Fruit fly (Drosophila melanogaster) whole organism, embryonic: ENCODE results near the gene anox.

ENCODE experiments used
- Antp ChIP-seq: fragments of 200-800 bp; sonication (Bioruptor generic); optimal IDR thresholded peaks from 3 replicates; lab custom pipeline; 2016; ENCODE audit warnings: missing biosample characterization, missing genetic modification characterization
- Atf3 ChIP-seq: fragments of 200-800 bp; sonication (Bioruptor generic); optimal IDR thresholded peaks from 3 replicates; lab custom pipeline; 2016; ENCODE audit warnings: missing biosample characterization, missing genetic modification characterization
- Bgb ChIP-seq: fragments of 200-800 bp; sonication (Bioruptor generic); IDR thresholded peaks from 2 replicates; pipeline ENCODE4 v1.3.6; 2022; ENCODE audit warnings: missing biosample characterization, missing genetic modification characterization; ENCODE audit not compliant: partially characterized antibody
- CG10979 ChIP-seq: fragments of 200-800 bp; sonication (Bioruptor generic); optimal IDR thresholded peaks from 2 replicates; lab custom pipeline; 2018; ENCODE audit warnings: missing biosample characterization, mild to moderate bottlenecking, missing genetic modification characterization, moderate library complexity
- CG12299 ChIP-seq: fragments of 200-800 bp; sonication (Bioruptor generic); optimal IDR thresholded peaks from 2 replicates; lab custom pipeline; 2018; ENCODE audit warnings: missing biosample characterization, mild to moderate bottlenecking, missing genetic modification characterization
- CG12659 ChIP-seq: fragments of 200-800 bp; sonication (Bioruptor generic); optimal IDR thresholded peaks from 3 replicates; lab custom pipeline; 2017; ENCODE audit warnings: mild to moderate bottlenecking, missing biosample characterization, missing genetic modification reagents, missing genetic modification characterization
- CG16779 ChIP-seq: fragments of 200-800 bp; sonication (Bioruptor generic); IDR thresholded peaks from 2 replicates; pipeline ENCODE4 v1.3.6; 2022; ENCODE audit warnings: missing biosample characterization, missing genetic modification characterization
- CG17385 ChIP-seq: fragments of 200-800 bp; sonication (Bioruptor generic); optimal IDR thresholded peaks from 3 replicates; lab custom pipeline; 2018; ENCODE audit warnings: missing biosample characterization, mild to moderate bottlenecking, missing genetic modification characterization
- CG17802 ChIP-seq: fragments of 200-800 bp; sonication (Bioruptor generic); optimal IDR thresholded peaks from 2 replicates; lab custom pipeline; 2018; ENCODE audit warnings: missing biosample characterization, mild to moderate bottlenecking, missing genetic modification characterization, moderate library complexity
- CG2116 ChIP-seq: fragments of 200-800 bp; sonication (Bioruptor generic); optimal IDR thresholded peaks from 3 replicates; lab custom pipeline; 2018; ENCODE audit warnings: missing biosample characterization, mild to moderate bottlenecking, missing genetic modification characterization
- CG31441 ChIP-seq: fragments of 200-800 bp; sonication (Bioruptor generic); IDR thresholded peaks from 2 replicates; pipeline ENCODE4 v1.3.6; 2022; ENCODE audit warnings: missing biosample characterization, missing genetic modification characterization
- CG3847 ChIP-seq: fragments of 200-800 bp; sonication (Bioruptor generic); IDR thresholded peaks from 2 replicates; pipeline ENCODE4 v1.3.6; 2022; ENCODE audit warnings: missing biosample characterization, missing genetic modification characterization
- CG4404 ChIP-seq: fragments of 200-800 bp; sonication (Bioruptor generic); IDR thresholded peaks from 2 replicates; pipeline ENCODE4 v1.3.6; 2022; ENCODE audit warnings: missing biosample characterization, missing genetic modification characterization
- CG4820 ChIP-seq: fragments of 200-800 bp; sonication (Bioruptor generic); optimal IDR thresholded peaks from 3 replicates; lab custom pipeline; 2016; ENCODE audit warnings: missing biosample characterization, missing genetic modification characterization
- CG7963 ChIP-seq: fragments of 200-800 bp; sonication (Bioruptor generic); IDR thresholded peaks from 3 replicates; pipeline ENCODE4 v1.3.6; 2022; ENCODE audit warnings: missing biosample characterization, missing genetic modification characterization; ENCODE audit not compliant: partially characterized antibody
- CG8388 ChIP-seq: fragments of 200-800 bp; sonication (Bioruptor generic); optimal IDR thresholded peaks from 2 replicates; lab custom pipeline; 2019; ENCODE audit warnings: missing biosample characterization, mild to moderate bottlenecking, missing genetic modification characterization, moderate library complexity
- ERR ChIP-seq: fragments of 200-800 bp; sonication (Bioruptor generic); optimal IDR thresholded peaks from 2 replicates; lab custom pipeline; 2016; ENCODE audit warnings: missing biosample characterization, missing genetic modification characterization
- Fer2 ChIP-seq: fragments of 200-800 bp; sonication (Bioruptor generic); optimal IDR thresholded peaks from 2 replicates; lab custom pipeline; 2018; ENCODE audit warnings: missing biosample characterization, mild to moderate bottlenecking, missing genetic modification characterization, moderate library complexity
- Fer3 ChIP-seq: fragments of 200-800 bp; sonication (Bioruptor generic); optimal IDR thresholded peaks from 2 replicates; lab custom pipeline; 2018; ENCODE audit warnings: missing biosample characterization, mild to moderate bottlenecking, missing genetic modification characterization, moderate library complexity
- NC2α ChIP-seq: fragments of 200-800 bp; sonication (Bioruptor generic); optimal IDR thresholded peaks from 2 replicates; lab custom pipeline; 2016; ENCODE audit warnings: missing biosample characterization, missing genetic modification characterization
- Sin3A ChIP-seq: fragments of >200 bp; optimal IDR thresholded peaks from 2 replicates; lab custom pipeline; 2018
- Six4 ChIP-seq: fragments of 200-800 bp; sonication (Bioruptor generic); optimal IDR thresholded peaks from 2 replicates; lab custom pipeline; 2016; ENCODE audit warnings: missing biosample characterization, missing genetic modification characterization
- TFAM ChIP-seq: fragments of 200-800 bp; sonication (Bioruptor generic); optimal IDR thresholded peaks from 2 replicates; lab custom pipeline; 2017; ENCODE audit warnings: missing biosample characterization, missing genetic modification characterization, inconsistent platforms
- Vsx1 ChIP-seq: fragments of 200-800 bp; sonication (Bioruptor generic); optimal IDR thresholded peaks from 2 replicates; lab custom pipeline; 2017; ENCODE audit warnings: missing biosample characterization, mild to moderate bottlenecking, missing genetic modification characterization, missing genetic modification reagents
- abd-A ChIP-seq: fragments of 200-800 bp; sonication (Bioruptor generic); optimal IDR thresholded peaks from 3 replicates; lab custom pipeline; 2019; ENCODE audit warnings: missing biosample characterization, mild to moderate bottlenecking, missing genetic modification characterization, moderate library complexity
- aop ChIP-seq: fragments of 200-800 bp; sonication (Bioruptor generic); IDR thresholded peaks from 2 replicates; pipeline ENCODE4 v1.3.6; 2022; ENCODE audit warnings: missing biosample characterization, missing genetic modification characterization
- bigmax ChIP-seq: fragments of 200-800 bp; sonication (Bioruptor generic); optimal IDR thresholded peaks from 2 replicates; lab custom pipeline; 2018; ENCODE audit warnings: missing biosample characterization, mild to moderate bottlenecking, missing genetic modification characterization
- bowl ChIP-seq: fragments of 200-800 bp; sonication (Bioruptor generic); IDR thresholded peaks from 2 replicates; pipeline ENCODE4 v1.3.6; 2022; ENCODE audit warnings: missing biosample characterization, missing genetic modification characterization
- caup ChIP-seq: fragments of 200-800 bp; sonication (Bioruptor generic); optimal IDR thresholded peaks from 3 replicates; lab custom pipeline; 2017; ENCODE audit warnings: missing biosample characterization, mild to moderate bottlenecking, missing genetic modification characterization, moderate library complexity; ENCODE audit not compliant: severe bottlenecking
- fd102C ChIP-seq: fragments of 200-800 bp; sonication (Bioruptor generic); optimal IDR thresholded peaks from 2 replicates; lab custom pipeline; 2018; ENCODE audit warnings: missing biosample characterization, mild to moderate bottlenecking, missing genetic modification characterization, moderate library complexity
- ftz-f1 ChIP-seq: fragments of 200-800 bp; sonication (Bioruptor generic); optimal IDR thresholded peaks from 2 replicates; lab custom pipeline; 2016; ENCODE audit warnings: missing biosample characterization, missing genetic modification characterization
- gcm2 ChIP-seq: fragments of 200-800 bp; sonication (Bioruptor generic); optimal IDR thresholded peaks from 2 replicates; lab custom pipeline; 2016; ENCODE audit warnings: missing biosample characterization, missing genetic modification characterization
- gem ChIP-seq: fragments of 200-800 bp; sonication (Bioruptor generic); optimal IDR thresholded peaks from 2 replicates; lab custom pipeline; 2019; ENCODE audit warnings: missing biosample characterization, mild to moderate bottlenecking, missing genetic modification characterization, moderate library complexity
- jigr1 ChIP-seq: fragments of 200-800 bp; sonication (Bioruptor generic); IDR thresholded peaks from 3 replicates; pipeline ENCODE4 v1.3.6; 2022; ENCODE audit warnings: missing biosample characterization, missing genetic modification characterization
- kah ChIP-seq: fragments of 200-800 bp; sonication (Bioruptor generic); optimal IDR thresholded peaks from 2 replicates; lab custom pipeline; 2018; ENCODE audit warnings: missing biosample characterization, mild to moderate bottlenecking, missing genetic modification characterization
- ken ChIP-seq: fragments of 200-800 bp; sonication (Bioruptor generic); IDR thresholded peaks from 3 replicates; pipeline ENCODE4 v1.3.6; 2022; ENCODE audit warnings: missing biosample characterization, missing genetic modification characterization
- lilli ChIP-seq: fragments of 200-800 bp; sonication (Bioruptor generic); optimal IDR thresholded peaks from 3 replicates; lab custom pipeline; 2016; ENCODE audit warnings: missing biosample characterization, missing genetic modification characterization
- lmd ChIP-seq: fragments of 200-800 bp; sonication (Bioruptor generic); IDR thresholded peaks from 2 replicates; pipeline ENCODE4 v1.3.6; 2022; ENCODE audit warnings: missing biosample characterization, missing genetic modification characterization
- luna ChIP-seq: fragments of 200-800 bp; sonication (Bioruptor generic); optimal IDR thresholded peaks from 2 replicates; lab custom pipeline; 2016; ENCODE audit warnings: missing biosample characterization, missing genetic modification characterization
- mam ChIP-seq: fragments of 200-800 bp; sonication (Bioruptor generic); optimal IDR thresholded peaks from 3 replicates; lab custom pipeline; 2016; ENCODE audit warnings: missing biosample characterization, missing genetic modification characterization
- prd ChIP-seq, 3 experiments: fragments of >200 bp in 2 of 3; fragments of 200-800 bp in 1 of 3; sonication (Bioruptor generic) in 1 of 3; optimal IDR thresholded peaks in 2 of 3; IDR thresholded peaks in 1 of 3; 2 replicates in 2 of 3; 3 replicates in 1 of 3; pipeline versions ENCODE4 v1.3.6 to Lab custom; 2017 to 2022; ENCODE audit warnings: missing biosample characterization in 1 of 3, missing genetic modification characterization in 1 of 3
- pzg ChIP-seq: fragments of 200-800 bp; sonication (Bioruptor generic); optimal IDR thresholded peaks from 3 replicates; lab custom pipeline; 2018; ENCODE audit warnings: missing biosample characterization, mild to moderate bottlenecking, missing genetic modification characterization, moderate library complexity
- ro ChIP-seq: fragments of 200-800 bp; sonication (Bioruptor generic); IDR thresholded peaks from 2 replicates; pipeline ENCODE4 v1.3.6; 2022; ENCODE audit warnings: missing biosample characterization, missing genetic modification characterization
- row ChIP-seq: fragments of 200-800 bp; sonication (Bioruptor generic); IDR thresholded peaks from 3 replicates; pipeline ENCODE4 v1.3.6; 2022; ENCODE audit warnings: missing biosample characterization, missing genetic modification characterization
- sd ChIP-seq: fragments of 200-800 bp; sonication (Bioruptor generic); optimal IDR thresholded peaks from 3 replicates; lab custom pipeline; 2018; ENCODE audit warnings: missing biosample characterization, mild to moderate bottlenecking, missing genetic modification characterization, moderate library complexity
- sisA ChIP-seq: fragments of 200-800 bp; sonication (Bioruptor generic); IDR thresholded peaks from 2 replicates; pipeline ENCODE4 v1.3.6; 2022; ENCODE audit warnings: missing biosample characterization, missing genetic modification characterization
- sr ChIP-seq: fragments of 200-800 bp; sonication (Bioruptor generic); IDR thresholded peaks from 3 replicates; pipeline ENCODE4 v1.3.6; 2022; ENCODE audit warnings: missing biosample characterization, missing genetic modification characterization
- wor ChIP-seq: fragments of 200-800 bp; sonication (Bioruptor generic); IDR thresholded peaks from 2 replicates; pipeline ENCODE4 v1.3.6; 2022; ENCODE audit warnings: missing biosample characterization, missing genetic modification characterization
- z ChIP-seq: fragments of 200-800 bp; sonication (Bioruptor generic); IDR thresholded peaks from 3 replicates; pipeline ENCODE4 v1.3.6; 2022; ENCODE audit warnings: missing biosample characterization, missing genetic modification characterization
- zen2 ChIP-seq: fragments of 200-800 bp; sonication (Bioruptor generic); IDR thresholded peaks from 3 replicates; pipeline ENCODE4 v1.3.6; 2022; ENCODE audit warnings: missing biosample characterization, missing genetic modification characterization; ENCODE audit not compliant: partially characterized antibody

anox gene

DNA sequence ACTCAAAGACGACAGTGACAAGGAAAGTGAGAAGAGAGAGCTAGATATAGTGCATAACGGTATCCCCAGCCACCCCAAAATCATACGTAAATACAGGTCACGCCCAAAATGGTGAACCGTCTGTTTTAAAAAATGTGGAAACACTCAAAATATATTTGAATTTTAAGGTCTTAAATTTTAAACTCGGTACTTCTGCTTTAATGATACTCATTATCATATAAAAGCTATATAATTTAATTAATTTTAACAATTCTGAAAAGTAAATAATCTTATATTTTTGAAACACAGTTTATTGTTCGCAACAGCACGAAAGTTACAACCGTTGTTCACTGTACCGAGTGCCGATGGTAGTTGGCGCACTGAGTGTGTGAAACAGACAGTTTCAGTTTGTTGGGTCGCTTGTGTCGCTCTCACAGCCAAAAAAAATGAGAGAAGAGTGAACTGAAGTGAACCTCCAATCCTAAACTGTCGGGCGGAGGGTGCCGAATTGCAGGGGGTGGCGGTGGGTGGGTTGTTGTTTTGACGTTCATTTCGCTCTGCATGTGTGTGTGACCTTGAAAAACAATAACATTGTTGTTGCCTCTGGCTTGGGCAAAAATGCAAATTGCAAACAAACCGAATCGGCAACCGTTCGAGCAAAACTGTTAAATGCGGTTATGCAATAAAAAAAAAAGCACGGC lies 47.4 kb upstream of the anox start (continued):
- TF ChIP-seq bowl (GFP tag; lab: Robert Waterston, UW) (peak; percentile 54; the same call in 1 of the 2 replicates), CG17385 (GFP tag; lab: Kevin White, UChicago) (peak; percentile 90), wor (peak; percentile 89), Six4 (GFP tag; lab: Kevin White, UChicago) (peak; percentile 86), zen2 (GFP tag; lab: Robert Waterston, UW) (no peak), luna (GFP tag; lab: Kevin White, UChicago) (no peak), Bgb (GFP tag; lab: Robert Waterston, UW) (no peak), gcm2 (GFP tag; lab: Kevin White, UChicago) (peak; percentile 33), ftz-f1 (GFP tag; lab: Kevin White, UChicago) (peak; percentile 18), lilli (GFP tag; lab: Kevin White, UChicago) (peak; percentile 83), CG10979 (tag; lab: Kevin White, UChicago) (peak; percentile 92), lmd (GFP tag; lab: Robert Waterston, UW) (peak; percentile 93), CG12299 (tag; lab: Kevin White, UChicago) (peak; percentile 93), row (GFP tag; lab: Robert Waterston, UW) (peak; percentile 97), CG31441 (GFP tag; lab: Robert Waterston, UW) (peak; percentile 92), z (no peak), Sin3A (no peak), CG4404 (peak; percentile 84), fd102C (GFP tag; lab: Kevin White, UChicago) (no peak), kah (peak; percentile 82), Fer3 (peak; percentile 93), CG16779 (GFP tag; lab: Robert Waterston, UW) (peak; percentile 71), mam (GFP tag; lab: Kevin White, UChicago) (peak; percentile 53), abd-A (tag; lab: Kevin White, UChicago) (no peak), jigr1 (GFP tag; lab: Robert Waterston, UW) (peak; percentile 76; the same call in 2 of the 3 replicates), gem (tag; lab: Kevin White, UChicago) (peak; percentile 96), NC2α (GFP tag; lab: Kevin White, UChicago) (no peak), Atf3 (GFP tag; lab: Kevin White, UChicago) (peak; percentile 3), Antp (GFP tag; lab: Kevin White, UChicago) (peak; percentile 40), CG8388 (GFP tag; lab: Kevin White, UChicago) (peak; percentile 92), ro (GFP tag; lab: Robert Waterston, UW) (no peak; the same call in 1 of the 2 replicates), pzg (GFP tag; lab: Kevin White, UChicago) (no peak), CG2116 (GFP tag; lab: Kevin White, UChicago) (peak; percentile 43), sr (GFP tag; lab: Robert Waterston, UW) (no peak), CG12659 (GFP tag; lab: Kevin White, UChicago) (peak; percentile 96), Fer2 (peak; percentile 91), sd (peak; percentile 77), CG17802 (tag; lab: Kevin White, UChicago) (peak; percentile 58), caup (GFP tag; lab: Kevin White, UChicago) (peak; percentile 90), bigmax (GFP tag; lab: Kevin White, UChicago) (peak; percentile 25), Vsx1 (GFP tag; lab: Kevin White, UChicago) (peak; percentile 84), prd (optimal IDR thresholded peaks at IDR 0.05; lab: Kevin White, UChicago) (no peak), prd (GFP tag; IDR thresholded peaks at IDR 0.05; lab: Robert Waterston, UW) (peak; percentile 90), CG7963 (GFP tag; lab: Robert Waterston, UW) (no peak), ERR (no peak), sisA (GFP tag; lab: Robert Waterston, UW) (peak; percentile 92), CG4820 (peak; percentile 83), aop (GFP tag; lab: Robert Waterston, UW) (no peak), CG3847 (GFP tag; lab: Robert Waterston, UW) (peak; percentile 92), ken (GFP tag; lab: Robert Waterston, UW) (peak; percentile 81), TFAM (GFP tag; lab: Kevin White, UChicago) (peak; percentile 33)
